Fruit fly (Drosophila melanogaster) whole organism, embryonic: Measurements from ENCODE around the gene Mlc2.

Source experiments
- Aef1 ChIP-seq: fragments of 200-800 bp; sonication (Bioruptor generic); IDR thresholded peaks from 3 replicates; pipeline ENCODE4 v1.3.6; 2022; ENCODE audit warnings: missing biosample characterization, missing genetic modification characterization
- Atf-2 ChIP-seq: fragments of 200-800 bp; sonication (Bioruptor generic); optimal IDR thresholded peaks from 2 replicates; lab custom pipeline; 2016; ENCODE audit warnings: missing biosample characterization, missing genetic modification characterization
- Atf3 ChIP-seq: fragments of 200-800 bp; sonication (Bioruptor generic); optimal IDR thresholded peaks from 3 replicates; lab custom pipeline; 2016; ENCODE audit warnings: missing biosample characterization, missing genetic modification characterization
- CG10147 ChIP-seq: fragments of 200-800 bp; sonication (Bioruptor generic); optimal IDR thresholded peaks from 2 replicates; lab custom pipeline; 2019; ENCODE audit warnings: missing biosample characterization, mild to moderate bottlenecking, missing genetic modification characterization, moderate library complexity
- CG1024 ChIP-seq: fragments of 200-800 bp; sonication (Bioruptor generic); IDR thresholded peaks from 2 replicates; pipeline ENCODE4 v1.3.6; 2022; ENCODE audit warnings: missing biosample characterization, missing genetic modification characterization
- CG12659 ChIP-seq: fragments of 200-800 bp; sonication (Bioruptor generic); optimal IDR thresholded peaks from 3 replicates; lab custom pipeline; 2017; ENCODE audit warnings: mild to moderate bottlenecking, missing biosample characterization, missing genetic modification reagents, missing genetic modification characterization
- CG13894 ChIP-seq: fragments of 200-800 bp; sonication (Bioruptor generic); optimal IDR thresholded peaks from 3 replicates; lab custom pipeline; 2018; ENCODE audit warnings: missing biosample characterization, mild to moderate bottlenecking, missing genetic modification characterization, moderate library complexity
- CG15073 ChIP-seq: fragments of 200-800 bp; sonication (Bioruptor generic); optimal IDR thresholded peaks from 2 replicates; lab custom pipeline; 2016; ENCODE audit warnings: missing biosample characterization, missing genetic modification characterization
- CG15479 ChIP-seq: fragments of 200-800 bp; sonication (Bioruptor generic); optimal IDR thresholded peaks from 3 replicates; lab custom pipeline; 2019; ENCODE audit warnings: missing biosample characterization, mild to moderate bottlenecking, missing genetic modification characterization, moderate library complexity
- CG2116 ChIP-seq: fragments of 200-800 bp; sonication (Bioruptor generic); optimal IDR thresholded peaks from 3 replicates; lab custom pipeline; 2018; ENCODE audit warnings: missing biosample characterization, mild to moderate bottlenecking, missing genetic modification characterization
- CG42726 ChIP-seq: fragments of 200-800 bp; sonication (Bioruptor generic); IDR thresholded peaks from 2 replicates; pipeline ENCODE4 v1.3.6; 2022; ENCODE audit warnings: missing biosample characterization, missing genetic modification characterization; ENCODE audit not compliant: partially characterized antibody
- CG4328 ChIP-seq: fragments of 200-800 bp; sonication (Bioruptor generic); optimal IDR thresholded peaks from 3 replicates; lab custom pipeline; 2017; ENCODE audit warnings: missing biosample characterization, missing genetic modification reagents, missing genetic modification characterization
- CG7786 ChIP-seq: fragments of 200-800 bp; sonication (Bioruptor generic); optimal IDR thresholded peaks from 2 replicates; lab custom pipeline; 2016; ENCODE audit warnings: missing biosample characterization, missing genetic modification characterization
- CG9215 ChIP-seq: fragments of 200-800 bp; sonication (Bioruptor generic); IDR thresholded peaks from 2 replicates; pipeline ENCODE4 v1.3.6; 2022; ENCODE audit warnings: missing biosample characterization, missing genetic modification characterization
- CG9437 ChIP-seq: fragments of 200-800 bp; sonication (Bioruptor generic); optimal IDR thresholded peaks from 2 replicates; lab custom pipeline; 2018; ENCODE audit warnings: missing biosample characterization, mild to moderate bottlenecking, missing genetic modification characterization
- CG9932 ChIP-seq: fragments of 200-800 bp; sonication (Bioruptor generic); IDR thresholded peaks from 2 replicates; pipeline ENCODE4 v1.3.6; 2022; ENCODE audit warnings: missing biosample characterization, missing genetic modification characterization
- CTCF ChIP-seq: fragments of 200-800 bp; sonication (Bioruptor generic); optimal IDR thresholded peaks from 2 replicates; lab custom pipeline; 2017; ENCODE audit warnings: missing biosample characterization, mild to moderate bottlenecking, missing genetic modification characterization, moderate library complexity
- D ChIP-seq, 2 experiments: fragments of 200-800 bp in 1 of 2; fragments of >200 bp in 1 of 2; sonication (Bioruptor generic) in 1 of 2; optimal IDR thresholded peaks; 2 replicates in 1 of 2; 3 replicates in 1 of 2; lab custom pipeline; 2017; ENCODE audit warnings: mild to moderate bottlenecking in 1 of 2, missing biosample characterization in 1 of 2, missing genetic modification characterization in 1 of 2, missing genetic modification reagents in 1 of 2
- Dbx ChIP-seq: fragments of 200-800 bp; sonication (Bioruptor generic); IDR thresholded peaks from 3 replicates; pipeline ENCODE4 v1.3.6; 2022; ENCODE audit warnings: missing biosample characterization, missing genetic modification characterization
- Dfd ChIP-seq, 2 experiments: fragments of >200 bp; optimal IDR thresholded peaks; 2 replicates each; lab custom pipeline; 2017; ENCODE audit warnings: missing biosample characterization in 2 of 2, missing genetic modification characterization in 2 of 2
- Dp ChIP-seq: fragments of 200-800 bp; sonication (Bioruptor generic); optimal IDR thresholded peaks from 2 replicates; lab custom pipeline; 2018; ENCODE audit warnings: missing biosample characterization, mild to moderate bottlenecking, missing genetic modification characterization, moderate library complexity
- E2f2 ChIP-seq: fragments of 200-800 bp; sonication (Bioruptor generic); IDR thresholded peaks from 2 replicates; pipeline ENCODE4 v1.3.6; 2022; ENCODE audit warnings: missing biosample characterization, missing genetic modification characterization
- HLH4C ChIP-seq: fragments of 200-800 bp; sonication (Bioruptor generic); IDR thresholded peaks from 3 replicates; pipeline ENCODE4 v1.3.6; 2022; ENCODE audit warnings: missing biosample characterization, missing genetic modification characterization; ENCODE audit not compliant: partially characterized antibody
- HmgD ChIP-seq: fragments of 200-800 bp; sonication (Bioruptor generic); optimal IDR thresholded peaks from 3 replicates; lab custom pipeline; 2016; ENCODE audit warnings: missing biosample characterization, missing genetic modification characterization
- MBD-R2 ChIP-seq: fragments of 200-800 bp; sonication (Bioruptor generic); IDR thresholded peaks from 2 replicates; pipeline ENCODE4 v1.3.6; 2022; ENCODE audit warnings: missing biosample characterization, missing genetic modification characterization
- MTF-1 ChIP-seq: fragments of 200-800 bp; sonication (Bioruptor generic); optimal IDR thresholded peaks from 2 replicates; lab custom pipeline; 2018; ENCODE audit warnings: missing biosample characterization, mild to moderate bottlenecking, missing genetic modification characterization, borderline replicate concordance
- Mad ChIP-seq: fragments of 200-800 bp; sonication (Bioruptor generic); optimal IDR thresholded peaks from 2 replicates; lab custom pipeline; 2016; ENCODE audit warnings: missing biosample characterization, missing genetic modification characterization
- Med ChIP-seq: fragments of 200-800 bp; sonication (Bioruptor generic); peaks from one replicate; lab custom pipeline; 2016; ENCODE audit warnings: missing biosample characterization, missing genetic modification characterization, mild to moderate bottlenecking, inconsistent platforms, moderate library complexity
- Mrtf ChIP-seq: fragments of 200-800 bp; sonication (Bioruptor generic); IDR thresholded peaks from 3 replicates; pipeline ENCODE4 v1.3.6; 2022; ENCODE audit warnings: missing biosample characterization, missing genetic modification characterization
- Myb ChIP-seq: fragments of 200-800 bp; sonication (Bioruptor generic); optimal IDR thresholded peaks from 2 replicates; lab custom pipeline; 2016; ENCODE audit warnings: missing biosample characterization, missing genetic modification characterization
- NC2α ChIP-seq: fragments of 200-800 bp; sonication (Bioruptor generic); optimal IDR thresholded peaks from 2 replicates; lab custom pipeline; 2016; ENCODE audit warnings: missing biosample characterization, missing genetic modification characterization
- NfI ChIP-seq: fragments of 200-800 bp; sonication (Bioruptor generic); optimal IDR thresholded peaks from 3 replicates; lab custom pipeline; 2018; ENCODE audit warnings: missing biosample characterization, mild to moderate bottlenecking, missing genetic modification characterization, moderate library complexity
- Pdp1 ChIP-seq, 2 experiments: fragments of 200-800 bp; sonication (Bioruptor generic); optimal IDR thresholded peaks; 3 replicates each; lab custom pipeline; 2016; ENCODE audit warnings: missing biosample characterization in 2 of 2, missing genetic modification characterization in 2 of 2, mild to moderate bottlenecking in 1 of 2, moderate library complexity in 1 of 2
- Stat92E ChIP-seq, 3 experiments: fragments of >200 bp in 2 of 3; fragments of 200-800 bp in 1 of 3; sonication (Bioruptor generic) in 1 of 3; optimal IDR thresholded peaks; 2 replicates each; lab custom pipeline; 2017 to 2019; ENCODE audit warnings: missing biosample characterization in 3 of 3, missing genetic modification characterization in 3 of 3, mild to moderate bottlenecking in 1 of 3, moderate library complexity in 1 of 3
- ac ChIP-seq: fragments of 200-800 bp; sonication (Bioruptor generic); optimal IDR thresholded peaks from 3 replicates; lab custom pipeline; 2017; ENCODE audit warnings: missing biosample characterization, mild to moderate bottlenecking, missing genetic modification characterization
- aop ChIP-seq: fragments of 200-800 bp; sonication (Bioruptor generic); IDR thresholded peaks from 2 replicates; pipeline ENCODE4 v1.3.6; 2022; ENCODE audit warnings: missing biosample characterization, missing genetic modification characterization
- cato ChIP-seq: fragments of 200-800 bp; sonication (Bioruptor generic); optimal IDR thresholded peaks from 2 replicates; lab custom pipeline; 2016; ENCODE audit warnings: missing biosample characterization, missing genetic modification characterization, borderline replicate concordance
- chinmo ChIP-seq: fragments of 200-800 bp; sonication (Bioruptor generic); IDR thresholded peaks from 4 replicates; pipeline ENCODE4 v1.3.6; 2022; ENCODE audit warnings: missing biosample characterization, missing genetic modification characterization; ENCODE audit not compliant: partially characterized antibody
- da ChIP-seq: fragments of 200-800 bp; sonication (Bioruptor generic); optimal IDR thresholded peaks from 2 replicates; lab custom pipeline; 2016; ENCODE audit warnings: missing biosample characterization, missing genetic modification characterization
- dan ChIP-seq: fragments of 200-800 bp; sonication (Bioruptor generic); IDR thresholded peaks from 2 replicates; pipeline ENCODE4 v1.3.6; 2022; ENCODE audit warnings: missing biosample characterization, missing genetic modification characterization
- eyg ChIP-seq: fragments of 200-800 bp; sonication (Bioruptor generic); optimal IDR thresholded peaks from 3 replicates; lab custom pipeline; 2016; ENCODE audit warnings: missing biosample characterization, missing genetic modification characterization
- gfzf ChIP-seq: fragments of 200-800 bp; sonication (Bioruptor generic); optimal IDR thresholded peaks from 2 replicates; lab custom pipeline; 2016; ENCODE audit warnings: missing biosample characterization, mild to moderate bottlenecking, missing genetic modification characterization, moderate library complexity
- kay ChIP-seq: fragments of 200-800 bp; sonication (Bioruptor generic); optimal IDR thresholded peaks from 2 replicates; lab custom pipeline; 2016; ENCODE audit warnings: missing biosample characterization, missing genetic modification characterization
- ken ChIP-seq: fragments of 200-800 bp; sonication (Bioruptor generic); IDR thresholded peaks from 3 replicates; pipeline ENCODE4 v1.3.6; 2022; ENCODE audit warnings: missing biosample characterization, missing genetic modification characterization
- lab ChIP-seq: fragments of 200-800 bp; sonication (Bioruptor generic); optimal IDR thresholded peaks from 3 replicates; lab custom pipeline; 2017; ENCODE audit warnings: missing biosample characterization, missing genetic modification characterization, mild to moderate bottlenecking, moderate library complexity, missing genetic modification reagents
- mam ChIP-seq: fragments of 200-800 bp; sonication (Bioruptor generic); optimal IDR thresholded peaks from 3 replicates; lab custom pipeline; 2016; ENCODE audit warnings: missing biosample characterization, missing genetic modification characterization
- repo ChIP-seq: fragments of 200-800 bp; sonication (Bioruptor generic); optimal IDR thresholded peaks from 2 replicates; lab custom pipeline; 2016; ENCODE audit warnings: missing biosample characterization, missing genetic modification characterization
- sens ChIP-seq: fragments of 200-800 bp; sonication (Bioruptor generic); peaks from one replicate; lab custom pipeline; 2016; ENCODE audit warnings: missing biosample characterization, missing genetic modification characterization
- sens-2 ChIP-seq: fragments of 200-800 bp; sonication (Bioruptor generic); IDR thresholded peaks from 2 replicates; pipeline ENCODE4 v1.3.6; 2022; ENCODE audit warnings: missing biosample characterization, missing genetic modification characterization
- sima ChIP-seq: fragments of 200-800 bp; sonication (Bioruptor generic); optimal IDR thresholded peaks from 2 replicates; lab custom pipeline; 2016; ENCODE audit warnings: missing biosample characterization, missing genetic modification characterization
- ssp ChIP-seq: fragments of 200-800 bp; sonication (Bioruptor generic); IDR thresholded peaks from 2 replicates; pipeline ENCODE4 v1.3.6; 2022; ENCODE audit warnings: missing biosample characterization, missing genetic modification characterization
- tgo ChIP-seq: fragments of 200-800 bp; sonication (Bioruptor generic); IDR thresholded peaks from 3 replicates; pipeline ENCODE4 v1.3.6; 2022; ENCODE audit warnings: missing biosample characterization, missing genetic modification characterization
- ttk ChIP-seq: fragments of 200-800 bp; sonication (Bioruptor generic); IDR thresholded peaks from 2 replicates; pipeline ENCODE4 v2.1.2; 2022; ENCODE audit warnings: missing biosample characterization, missing genetic modification characterization

The Mlc2 gene

DNA sequence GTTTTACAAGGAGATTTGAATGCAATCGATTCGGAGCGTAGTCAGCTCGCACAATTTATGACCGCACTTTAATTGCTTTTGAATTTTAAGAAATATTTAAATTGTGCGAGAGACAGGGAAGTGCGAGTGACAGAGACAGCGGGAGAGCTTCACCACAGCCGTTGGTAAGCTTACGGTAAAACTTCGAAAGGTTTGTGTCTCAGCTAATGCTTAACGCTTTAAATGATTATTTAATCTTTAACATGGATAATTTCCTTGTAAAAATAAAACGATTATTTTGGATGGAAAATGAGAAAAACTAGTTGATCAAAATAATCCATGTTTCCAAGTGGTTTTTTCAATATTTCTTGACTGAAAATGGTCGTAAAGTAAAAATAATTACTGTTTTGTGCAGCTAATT, 23.7 kb downstream of the Mlc2 start:
- TF ChIP-seq CTCF (GFP tag; lab: Kevin White, UChicago) (peak; percentile 50), CG9215 (GFP tag; lab: Robert Waterston, UW) (no peak), CG1024 (GFP tag; lab: Robert Waterston, UW) (no peak), MBD-R2 (GFP tag; lab: Robert Waterston, UW) (no peak), Aef1 (GFP tag; lab: Robert Waterston, UW) (no peak), mam (GFP tag; lab: Kevin White, UChicago) (no peak), CG7786 (GFP tag; lab: Kevin White, UChicago) (no peak), Stat92E (GFP tag; optimal IDR thresholded peaks at IDR 0.05; lab: Kevin White, UChicago) (no peak), HmgD (GFP tag; lab: Kevin White, UChicago) (no peak), cato (GFP tag; lab: Kevin White, UChicago) (no peak), HLH4C (GFP tag; lab: Robert Waterston, UW) (no peak), eyg (no peak), Dbx (no peak), gfzf (GFP tag; lab: Kevin White, UChicago) (peak; percentile 43), MTF-1 (GFP tag; lab: Kevin White, UChicago) (no peak), lab (GFP tag; lab: Kevin White, UChicago) (no peak), sens (GFP tag; lab: Kevin White, UChicago) (peak; percentile 17), ac (GFP tag; lab: Kevin White, UChicago) (no peak), Dfd (GFP tag; optimal IDR thresholded peaks at IDR 0.05; lab: Kevin White, UChicago) (no peak), Pdp1 (GFP tag; optimal IDR thresholded peaks at IDR 0.05; lab: Kevin White, UChicago) (peak in 1 of 2 experiments; percentile 82), Mad (GFP tag; lab: Kevin White, UChicago) (no peak), Atf3 (GFP tag; lab: Kevin White, UChicago) (no peak), Atf-2 (GFP tag; lab: Kevin White, UChicago) (no peak), D (optimal IDR thresholded peaks at IDR 0.05; lab: Kevin White, UChicago) (no peak), D (GFP tag; optimal IDR thresholded peaks at IDR 0.05; lab: Kevin White, UChicago) (no peak), kay (GFP tag; lab: Kevin White, UChicago) (no peak), tgo (GFP tag; lab: Robert Waterston, UW) (no peak), ssp (GFP tag; lab: Robert Waterston, UW) (no peak), sens-2 (no peak), ken (GFP tag; lab: Robert Waterston, UW) (no peak), CG12659 (GFP tag; lab: Kevin White, UChicago) (no peak), NfI (GFP tag; lab: Kevin White, UChicago) (no peak), da (GFP tag; lab: Kevin White, UChicago) (no peak), Myb (GFP tag; lab: Kevin White, UChicago) (no peak), sima (no peak), E2f2 (GFP tag; lab: Robert Waterston, UW) (peak; percentile 36; the same call in 1 of the 2 replicates), Dp (GFP tag; lab: Kevin White, UChicago) (peak; percentile 6), aop (GFP tag; lab: Robert Waterston, UW) (no peak), CG15073 (GFP tag; lab: Kevin White, UChicago) (no peak), Med (peak; percentile 42)

- TF ChIP-seq NC2α (GFP tag; lab: Kevin White, UChicago) (no peak), CG4328 (GFP tag; lab: Kevin White, UChicago) (no peak), CG9437 (GFP tag; lab: Kevin White, UChicago) (no peak), dan (GFP tag; lab: Robert Waterston, UW) (no peak), Mrtf (GFP tag; lab: Robert Waterston, UW) (no peak), chinmo (GFP tag; lab: Robert Waterston, UW) (no peak), ttk (no peak), CG2116 (GFP tag; lab: Kevin White, UChicago) (no peak), CG42726 (no peak), repo (GFP tag; lab: Kevin White, UChicago) (no peak), CG13894 (tag; lab: Kevin White, UChicago) (peak; percentile 49), CG9932 (no peak), CG10147 (GFP tag; lab: Kevin White, UChicago) (no peak), CG15479 (no peak)
Observed at dm6 chr3R:30149506-30149905, 24.8 kb downstream of the Mlc2 start, which contains the start of gene AdoR. Gene AdoR (minus strand): TSS chr3R:30149606.
